Worm (Caenorhabditis elegans) whole organism, L2 larva: ENCODE data around the gene Y57E12AR.1.
A peak's percentile ranks its signal among the peaks of the same experiment; 100 is the strongest.

ENCODE experiments used
- C34F6.9 ChIP-seq: fragments of 150-350 bp; optimal IDR thresholded peaks from 2 replicates; lab custom pipeline; 2014; ENCODE audit warnings: missing biosample characterization, missing genetic modification characterization
- F13H6.1 ChIP-seq: sonication (generic microtip); optimal IDR thresholded peaks from 2 replicates; lab custom pipeline; 2016; ENCODE audit warnings: missing genetic modification characterization, missing compliant biosample characterization
- R02D3.7 ChIP-seq: fragments of 150-350 bp; optimal IDR thresholded peaks from 2 replicates; lab custom pipeline; 2014; ENCODE audit warnings: missing biosample characterization, missing genetic modification characterization
- Y55F3AM.14 ChIP-seq: fragments of 200-800 bp; sonication (Bioruptor generic); optimal IDR thresholded peaks from 2 replicates; lab custom pipeline; 2018; ENCODE audit warnings: mild to moderate bottlenecking, missing genetic modification characterization, missing compliant biosample characterization
- alr-1 ChIP-seq: fragments of 150-350 bp; optimal IDR thresholded peaks from 2 replicates; lab custom pipeline; 2014; ENCODE audit warnings: missing biosample characterization, missing genetic modification characterization
- ama-1 ChIP-seq: fragments of 150-350 bp; optimal IDR thresholded peaks from 2 replicates; lab custom pipeline; 2018; ENCODE audit warnings: inconsistent platforms
- blmp-1 ChIP-seq: sonication (generic microtip); optimal IDR thresholded peaks from 2 replicates; lab custom pipeline; 2017; ENCODE audit warnings: missing genetic modification characterization, mild to moderate bottlenecking, missing compliant biosample characterization, antibody characterized with exemption, moderate library complexity; ENCODE audit not compliant: insufficient read depth
- ceh-82 ChIP-seq: fragments of 150-350 bp; optimal IDR thresholded peaks from 2 replicates; lab custom pipeline; 2014; ENCODE audit warnings: missing biosample characterization, missing genetic modification characterization
- crh-2 ChIP-seq: sonication (generic microtip); optimal IDR thresholded peaks from 2 replicates; lab custom pipeline; 2017; ENCODE audit warnings: missing biosample characterization, missing genetic modification characterization
- egl-27 ChIP-seq: sonication (generic microtip); optimal IDR thresholded peaks from 3 replicates; lab custom pipeline; 2017; ENCODE audit warnings: missing biosample characterization, missing genetic modification reagents, missing genetic modification characterization
- elt-1 ChIP-seq: fragments of 150-350 bp; optimal IDR thresholded peaks from 2 replicates; lab custom pipeline; 2014; ENCODE audit warnings: missing biosample characterization, missing genetic modification characterization
- fos-1 ChIP-seq: fragments of 150-350 bp; optimal IDR thresholded peaks from 2 replicates; lab custom pipeline; 2014; ENCODE audit warnings: missing biosample characterization, missing genetic modification characterization
- gmeb-1 ChIP-seq: fragments of 150-350 bp; optimal IDR thresholded peaks from 2 replicates; lab custom pipeline; 2014; ENCODE audit warnings: missing biosample characterization, missing genetic modification characterization
- lin-11 ChIP-seq: fragments of 150-350 bp; sonication (generic microtip); optimal IDR thresholded peaks from 2 replicates; lab custom pipeline; 2014; ENCODE audit warnings: missing biosample characterization, missing genetic modification characterization, inconsistent platforms, mixed read lengths
- lin-13 ChIP-seq: fragments of 150-350 bp; optimal IDR thresholded peaks from 2 replicates; lab custom pipeline; 2014; ENCODE audit warnings: missing biosample characterization, missing genetic modification reagents, missing genetic modification characterization
- lin-39 ChIP-seq: fragments of 150-350 bp; optimal IDR thresholded peaks from 2 replicates; lab custom pipeline; 2014; ENCODE audit warnings: missing biosample characterization, missing genetic modification reagents, missing genetic modification characterization
- lsy-2 ChIP-seq, 2 experiments: fragments of 150-350 bp in 1 of 2; sonication (generic microtip) in 1 of 2; optimal IDR thresholded peaks; 2 replicates each; lab custom pipeline; 2014 to 2017; ENCODE audit warnings: missing biosample characterization in 2 of 2, missing genetic modification characterization in 2 of 2
- mbf-1 ChIP-seq: sonication (generic microtip); optimal IDR thresholded peaks from 2 replicates; lab custom pipeline; 2017; ENCODE audit warnings: missing biosample characterization, missing genetic modification characterization
- mdl-1 ChIP-seq, 2 experiments: fragments of 150-350 bp in 1 of 2; sonication (generic microtip) in 1 of 2; optimal IDR thresholded peaks; 2 replicates each; lab custom pipeline; 2017; ENCODE audit warnings: missing biosample characterization in 2 of 2, missing genetic modification characterization in 2 of 2
- nhr-11 ChIP-seq: fragments of 150-350 bp; optimal IDR thresholded peaks from 2 replicates; lab custom pipeline; 2014; ENCODE audit warnings: missing biosample characterization, missing genetic modification characterization
- nhr-129 ChIP-seq: fragments of 150-350 bp; optimal IDR thresholded peaks from 2 replicates; lab custom pipeline; 2014; ENCODE audit warnings: missing biosample characterization, missing genetic modification characterization
- nhr-21 ChIP-seq: fragments of 150-350 bp; optimal IDR thresholded peaks from 2 replicates; lab custom pipeline; 2014; ENCODE audit warnings: missing biosample characterization, missing genetic modification characterization
- nhr-23 ChIP-seq: fragments of 150-350 bp; optimal IDR thresholded peaks from 2 replicates; lab custom pipeline; 2014; ENCODE audit warnings: missing biosample characterization, missing genetic modification reagents, missing genetic modification characterization
- nhr-237 ChIP-seq: fragments of 150-350 bp; optimal IDR thresholded peaks from 2 replicates; lab custom pipeline; 2014; ENCODE audit warnings: missing biosample characterization, missing genetic modification characterization
- nhr-25 ChIP-seq: fragments of 150-350 bp; sonication (generic microtip); optimal IDR thresholded peaks from 3 replicates; lab custom pipeline; 2014; ENCODE audit warnings: missing biosample characterization, missing genetic modification characterization
- skn-1 ChIP-seq: sonication (generic microtip); optimal IDR thresholded peaks from 2 replicates; lab custom pipeline; 2017; ENCODE audit warnings: missing biosample characterization, missing genetic modification characterization
- sma-3 ChIP-seq: sonication (generic microtip); optimal IDR thresholded peaks from 2 replicates; lab custom pipeline; 2016; ENCODE audit warnings: missing genetic modification reagents, missing genetic modification characterization, missing compliant biosample characterization
- sma-9 ChIP-seq, 2 experiments: fragments of 150-350 bp in 1 of 2; sonication (generic microtip) in 1 of 2; optimal IDR thresholded peaks; 2 replicates each; lab custom pipeline; 2014 to 2016; ENCODE audit warnings: missing genetic modification characterization in 2 of 2, mild to moderate bottlenecking in 1 of 2, missing biosample characterization in 1 of 2, missing compliant biosample characterization in 1 of 2, missing genetic modification reagents in 1 of 2, moderate library complexity in 1 of 2
- unc-39 ChIP-seq: fragments of 150-350 bp; optimal IDR thresholded peaks from 2 replicates; lab custom pipeline; 2014; ENCODE audit warnings: missing biosample characterization, missing genetic modification characterization
- unc-62 ChIP-seq: fragments of 150-350 bp; optimal IDR thresholded peaks from 2 replicates; lab custom pipeline; 2014; ENCODE audit warnings: missing biosample characterization, missing genetic modification reagents, missing genetic modification characterization
- ztf-1 ChIP-seq: fragments of 200-800 bp; sonication (Bioruptor generic); conservative IDR thresholded peaks from 2 replicates; pipeline ENCODE4 v1.3.6; 2022; ENCODE audit warnings: missing genetic modification characterization, missing compliant biosample characterization
- ztf-11 ChIP-seq: sonication (generic microtip); optimal IDR thresholded peaks from 2 replicates; lab custom pipeline; 2017; ENCODE audit warnings: missing biosample characterization, missing genetic modification characterization

Gene Y57E12AR.1

DNA sequence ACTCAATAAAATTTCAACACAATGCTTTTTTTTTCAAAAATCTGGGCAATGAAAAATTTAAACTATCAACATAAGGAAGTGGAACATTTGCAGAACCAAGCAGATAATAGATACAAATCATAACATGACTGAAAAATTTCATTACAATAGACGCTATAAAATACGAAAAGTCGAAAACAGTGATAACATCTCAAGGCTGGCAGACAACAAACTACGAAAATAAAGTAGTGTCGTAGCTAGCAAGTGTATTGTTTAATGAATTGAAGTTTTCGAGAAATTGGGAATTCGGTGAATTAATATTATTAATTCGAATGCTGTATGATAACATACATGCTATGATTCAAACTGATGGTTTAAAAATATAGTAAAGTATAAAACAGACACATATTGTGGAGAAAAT lies 31.7 kb upstream of the Y57E12AR.1 start:
- TF ChIP-seq lin-11 (tag; lab: Kevin White, UChicago) (no peak), sma-3 (GFP tag; lab: Kevin White, UChicago) (no peak), nhr-21 (tag; lab: Kevin White, UChicago) (no peak), Y55F3AM.14 (GFP tag; lab: Kevin White, UChicago) (no peak), unc-62 (GFP tag; lab: Kevin White, UChicago) (no peak), C34F6.9 (tag; lab: Kevin White, UChicago) (no peak), ceh-82 (tag; lab: Kevin White, UChicago) (no peak), crh-2 (tag; lab: Kevin White, UChicago) (no peak), blmp-1 (tag; lab: Kevin White, UChicago) (no peak), nhr-237 (tag; lab: Kevin White, UChicago) (no peak), unc-39 (no peak), lin-13 (no peak), R02D3.7 (tag; lab: Kevin White, UChicago) (no peak), egl-27 (no peak), nhr-23 (no peak), fos-1 (tag; lab: Kevin White, UChicago) (no peak), sma-9 (GFP tag; optimal IDR thresholded peaks at IDR 0.05; lab: Kevin White, UChicago) (no peak), sma-9 (tag; optimal IDR thresholded peaks at IDR 0.05; lab: Kevin White, UChicago) (no peak), lsy-2 (tag; optimal IDR thresholded peaks at IDR 0.05; lab: Kevin White, UChicago) (no peak), ztf-11 (tag; lab: Kevin White, UChicago) (no peak)

DNA sequence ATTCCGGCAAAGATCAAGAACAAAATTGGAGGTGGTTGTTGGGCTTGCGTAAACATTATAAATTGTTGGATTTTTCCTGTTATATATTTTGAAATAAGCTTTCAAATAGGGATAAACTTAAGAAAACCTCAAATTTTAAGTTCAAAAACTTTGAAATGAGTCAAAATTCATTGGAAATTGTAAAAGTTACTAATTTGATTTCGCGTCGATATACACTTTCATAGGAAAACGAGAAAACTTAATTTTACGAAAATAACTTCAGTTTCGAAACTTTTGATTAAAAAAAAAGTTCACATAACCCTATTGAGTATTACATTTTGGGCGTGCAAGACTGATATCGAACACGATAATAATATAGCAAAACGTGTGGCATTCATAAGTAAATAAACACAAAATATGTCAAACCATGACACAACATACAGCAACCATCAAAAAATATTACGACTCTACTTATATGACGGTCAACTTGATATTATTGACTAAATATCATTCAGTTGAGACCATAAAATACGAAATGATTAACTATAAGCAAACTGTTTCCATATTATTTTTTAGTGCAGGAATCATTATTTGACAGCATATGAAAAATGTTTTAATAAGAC lies 31.1 kb upstream of the Y57E12AR.1 start:
- TF ChIP-seq ztf-1 (no peak), crh-2 (tag; lab: Kevin White, UChicago) (no peak), skn-1 (tag; lab: Kevin White, UChicago) (no peak), alr-1 (tag; lab: Kevin White, UChicago) (no peak), blmp-1 (tag; lab: Kevin White, UChicago) (no peak), egl-27 (no peak), gmeb-1 (tag; lab: Kevin White, UChicago) (no peak), lin-39 (tag; lab: Kevin White, UChicago) (no peak)

DNA sequence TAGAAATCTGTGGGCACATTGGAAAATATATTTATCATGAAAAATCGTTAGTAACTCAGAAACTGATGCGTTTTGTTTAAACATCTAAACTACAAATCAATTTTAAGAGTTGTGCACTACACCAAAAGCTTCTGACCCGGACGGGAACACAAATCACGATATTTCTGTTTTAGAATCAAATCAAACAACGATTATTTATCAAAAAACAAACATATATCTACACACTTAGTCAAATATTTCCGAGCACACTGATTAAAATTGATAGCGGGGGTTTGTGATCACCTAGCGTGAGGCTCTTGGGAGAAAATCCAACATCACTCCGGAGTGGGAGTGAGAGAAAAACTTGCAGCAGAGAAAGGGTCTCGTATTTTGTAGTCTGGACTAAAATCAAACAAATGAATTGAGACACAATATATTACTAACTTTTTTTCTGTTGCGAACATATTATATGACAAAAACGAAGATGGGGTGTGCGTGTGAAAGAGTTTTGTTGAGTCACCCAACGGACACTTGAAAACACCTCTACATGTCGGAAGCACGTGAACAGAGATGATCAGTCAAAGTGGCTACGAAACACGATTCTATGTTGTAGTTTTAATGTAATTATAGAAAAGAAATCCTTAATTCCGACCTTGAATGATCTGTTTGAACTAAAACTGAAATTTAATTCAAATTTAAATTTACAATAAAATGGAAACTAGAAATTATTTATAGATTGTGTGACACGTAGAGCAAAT lies 30.3 kb upstream of the Y57E12AR.1 start:
- no peak for TF ChIP-seq unc-39
- peak; percentile 23 for TF ChIP-seq fos-1 (tag; lab: Kevin White, UChicago)
- peak; percentile 35 for TF ChIP-seq F13H6.1 (tag; lab: Kevin White, UChicago)
- peak; percentile 14 for TF ChIP-seq sma-3 (GFP tag; lab: Kevin White, UChicago)
- peak; percentile 16 for TF ChIP-seq crh-2 (tag; lab: Kevin White, UChicago)
- no peak for TF ChIP-seq R02D3.7 (tag; lab: Kevin White, UChicago)
- TF ChIP-seq sma-9 (GFP tag; optimal IDR thresholded peaks at IDR 0.05; lab: Kevin White, UChicago): peak; percentile 38
- TF ChIP-seq sma-9 (tag; optimal IDR thresholded peaks at IDR 0.05; lab: Kevin White, UChicago): no peak

DNA sequence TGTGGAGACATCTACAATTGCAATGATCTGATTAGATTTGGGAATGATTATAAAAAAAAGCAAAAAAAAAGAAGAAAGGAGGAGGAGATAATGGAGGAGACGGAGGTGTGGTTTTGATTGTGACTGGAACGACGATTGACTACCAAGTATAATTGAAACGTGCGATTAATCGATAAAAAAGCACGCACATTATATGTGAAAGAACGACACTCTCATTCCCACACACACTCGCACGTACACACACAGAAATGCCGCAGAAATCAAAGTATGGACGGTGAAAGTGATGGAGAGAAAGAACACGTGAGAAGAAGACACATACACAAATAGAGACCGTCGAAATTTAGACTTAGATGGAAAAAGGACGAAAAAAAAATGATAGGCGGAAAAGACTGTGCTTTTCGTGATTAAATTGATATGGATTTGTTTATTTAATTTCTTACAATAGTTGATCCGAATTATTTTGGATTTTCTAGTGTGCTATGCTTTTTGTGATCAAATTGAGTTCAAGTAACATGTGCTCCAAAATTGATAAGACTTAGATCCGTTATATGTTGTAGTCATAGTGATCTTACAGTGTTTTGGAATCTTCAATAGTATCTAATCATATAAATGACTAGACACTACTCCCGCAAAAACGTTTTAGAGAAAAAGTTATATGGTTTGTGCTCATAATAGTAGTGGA lies 28.7 kb upstream of the Y57E12AR.1 start, which contains the start of gene nhr-135:
Gene nhr-135 (minus strand): TSS at position 51 of the 682 bp plus-strand sequence.
- TF ChIP-seq sma-3 (GFP tag; lab: Kevin White, UChicago): peak; percentile 70
- peak; percentile 52 to 76 for TF ChIP-seq mdl-1 (tag; optimal IDR thresholded peaks at IDR 0.05; lab: Kevin White, UChicago)
- no peak for TF ChIP-seq nhr-237 (tag; lab: Kevin White, UChicago)
- no peak for TF ChIP-seq nhr-11
- TF ChIP-seq elt-1 (tag; lab: Kevin White, UChicago): no peak
- TF ChIP-seq R02D3.7 (tag; lab: Kevin White, UChicago): no peak
- peak; percentile 71 for TF ChIP-seq nhr-129
- TF ChIP-seq nhr-21 (tag; lab: Kevin White, UChicago): peak; percentile 55
- peak; percentile 80 for TF ChIP-seq crh-2 (tag; lab: Kevin White, UChicago)
- TF ChIP-seq nhr-25 (tag; lab: Kevin White, UChicago): peak; percentile 70
- TF ChIP-seq mbf-1: no peak
- peak; percentile 56 for TF ChIP-seq gmeb-1 (tag; lab: Kevin White, UChicago)
- peak; percentile 5 for TF ChIP-seq ama-1 (lab: Kevin White, UChicago)
- peak; percentile 56 for TF ChIP-seq F13H6.1 (tag; lab: Kevin White, UChicago)
- TF ChIP-seq C34F6.9 (tag; lab: Kevin White, UChicago): peak; percentile 32
- TF ChIP-seq sma-9 (GFP tag; optimal IDR thresholded peaks at IDR 0.05; lab: Kevin White, UChicago): peak; percentile 86
- no peak for TF ChIP-seq sma-9 (tag; optimal IDR thresholded peaks at IDR 0.05; lab: Kevin White, UChicago)
- TF ChIP-seq Y55F3AM.14 (GFP tag; lab: Kevin White, UChicago): peak; percentile 7
- peak; percentile 15 for TF ChIP-seq egl-27
- TF ChIP-seq blmp-1 (tag; lab: Kevin White, UChicago): peak; percentile 92
- TF ChIP-seq lsy-2 (tag; optimal IDR thresholded peaks at IDR 0.05; lab: Kevin White, UChicago): peak in 1 of 2 experiments; percentile 31
- peak; percentile 82 for TF ChIP-seq fos-1 (tag; lab: Kevin White, UChicago)
